Worm (Caenorhabditis elegans) whole organism, L2 larva: ENCODE data around the gene srab-16.

Experiments
- C34F6.9 ChIP-seq: fragments of 150-350 bp; optimal IDR thresholded peaks from 2 replicates; lab custom pipeline; 2014; ENCODE audit warnings: missing biosample characterization, missing genetic modification characterization
- F13H6.1 ChIP-seq: sonication (generic microtip); optimal IDR thresholded peaks from 2 replicates; lab custom pipeline; 2016; ENCODE audit warnings: missing genetic modification characterization, missing compliant biosample characterization
- Y55F3AM.14 ChIP-seq: fragments of 200-800 bp; sonication (Bioruptor generic); optimal IDR thresholded peaks from 2 replicates; lab custom pipeline; 2018; ENCODE audit warnings: mild to moderate bottlenecking, missing genetic modification characterization, missing compliant biosample characterization
- ZK546.5 ChIP-seq: sonication (generic microtip); optimal IDR thresholded peaks from 2 replicates; lab custom pipeline; 2017; ENCODE audit warnings: missing biosample characterization, missing genetic modification characterization
- alr-1 ChIP-seq: fragments of 150-350 bp; optimal IDR thresholded peaks from 2 replicates; lab custom pipeline; 2014; ENCODE audit warnings: missing biosample characterization, missing genetic modification characterization
- aly-2 ChIP-seq: fragments of 150-350 bp; optimal IDR thresholded peaks from 2 replicates; lab custom pipeline; 2014; ENCODE audit warnings: missing biosample characterization, missing genetic modification characterization
- blmp-1 ChIP-seq: sonication (generic microtip); optimal IDR thresholded peaks from 2 replicates; lab custom pipeline; 2017; ENCODE audit warnings: missing genetic modification characterization, mild to moderate bottlenecking, missing compliant biosample characterization, antibody characterized with exemption, moderate library complexity; ENCODE audit not compliant: insufficient read depth
- ceh-16 ChIP-seq: fragments of 150-350 bp; optimal IDR thresholded peaks from 2 replicates; lab custom pipeline; 2014; ENCODE audit warnings: missing biosample characterization, missing genetic modification characterization
- ceh-82 ChIP-seq: fragments of 150-350 bp; optimal IDR thresholded peaks from 2 replicates; lab custom pipeline; 2014; ENCODE audit warnings: missing biosample characterization, missing genetic modification characterization
- crh-2 ChIP-seq: sonication (generic microtip); optimal IDR thresholded peaks from 2 replicates; lab custom pipeline; 2017; ENCODE audit warnings: missing biosample characterization, missing genetic modification characterization
- elt-3 ChIP-seq: sonication (generic microtip); optimal IDR thresholded peaks from 2 replicates; lab custom pipeline; 2017; ENCODE audit warnings: missing biosample characterization, missing genetic modification characterization
- gmeb-1 ChIP-seq: fragments of 150-350 bp; optimal IDR thresholded peaks from 2 replicates; lab custom pipeline; 2014; ENCODE audit warnings: missing biosample characterization, missing genetic modification characterization
- lin-11 ChIP-seq: fragments of 150-350 bp; sonication (generic microtip); optimal IDR thresholded peaks from 2 replicates; lab custom pipeline; 2014; ENCODE audit warnings: missing biosample characterization, missing genetic modification characterization, inconsistent platforms, mixed read lengths
- lin-13 ChIP-seq: fragments of 150-350 bp; optimal IDR thresholded peaks from 2 replicates; lab custom pipeline; 2014; ENCODE audit warnings: missing biosample characterization, missing genetic modification reagents, missing genetic modification characterization
- lsy-2 ChIP-seq, 2 experiments: fragments of 150-350 bp in 1 of 2; sonication (generic microtip) in 1 of 2; optimal IDR thresholded peaks; 2 replicates each; lab custom pipeline; 2014 to 2017; ENCODE audit warnings: missing biosample characterization in 2 of 2, missing genetic modification characterization in 2 of 2
- mdl-1 ChIP-seq, 2 experiments: fragments of 150-350 bp in 1 of 2; sonication (generic microtip) in 1 of 2; optimal IDR thresholded peaks; 2 replicates each; lab custom pipeline; 2017; ENCODE audit warnings: missing biosample characterization in 2 of 2, missing genetic modification characterization in 2 of 2
- nhr-10 ChIP-seq: sonication (generic microtip); optimal IDR thresholded peaks from 2 replicates; lab custom pipeline; 2017; ENCODE audit warnings: missing biosample characterization, missing genetic modification characterization
- nhr-11 ChIP-seq: fragments of 150-350 bp; optimal IDR thresholded peaks from 2 replicates; lab custom pipeline; 2014; ENCODE audit warnings: missing biosample characterization, missing genetic modification characterization
- nhr-12 ChIP-seq: fragments of 150-350 bp; optimal IDR thresholded peaks from 2 replicates; lab custom pipeline; 2014; ENCODE audit warnings: missing biosample characterization, missing genetic modification characterization
- nhr-21 ChIP-seq: fragments of 150-350 bp; optimal IDR thresholded peaks from 2 replicates; lab custom pipeline; 2014; ENCODE audit warnings: missing biosample characterization, missing genetic modification characterization
- nhr-23 ChIP-seq: fragments of 150-350 bp; optimal IDR thresholded peaks from 2 replicates; lab custom pipeline; 2014; ENCODE audit warnings: missing biosample characterization, missing genetic modification reagents, missing genetic modification characterization
- nhr-237 ChIP-seq: fragments of 150-350 bp; optimal IDR thresholded peaks from 2 replicates; lab custom pipeline; 2014; ENCODE audit warnings: missing biosample characterization, missing genetic modification characterization
- nhr-25 ChIP-seq: fragments of 150-350 bp; sonication (generic microtip); optimal IDR thresholded peaks from 3 replicates; lab custom pipeline; 2014; ENCODE audit warnings: missing biosample characterization, missing genetic modification characterization
- nhr-6 ChIP-seq: fragments of 150-350 bp; optimal IDR thresholded peaks from 2 replicates; lab custom pipeline; 2014; ENCODE audit warnings: missing biosample characterization, missing genetic modification characterization
- nhr-77 ChIP-seq: fragments of 150-350 bp; optimal IDR thresholded peaks from 2 replicates; lab custom pipeline; 2014; ENCODE audit warnings: missing biosample characterization, missing genetic modification characterization
- peb-1 ChIP-seq: fragments of 150-350 bp; optimal IDR thresholded peaks from 2 replicates; lab custom pipeline; 2014; ENCODE audit warnings: missing biosample characterization, missing genetic modification characterization
- sem-4 ChIP-seq: fragments of 150-350 bp; optimal IDR thresholded peaks from 2 replicates; lab custom pipeline; 2014; ENCODE audit warnings: missing biosample characterization, missing genetic modification reagents, missing genetic modification characterization
- skn-1 ChIP-seq: sonication (generic microtip); optimal IDR thresholded peaks from 2 replicates; lab custom pipeline; 2017; ENCODE audit warnings: missing biosample characterization, missing genetic modification characterization
- sma-3 ChIP-seq: sonication (generic microtip); optimal IDR thresholded peaks from 2 replicates; lab custom pipeline; 2016; ENCODE audit warnings: missing genetic modification reagents, missing genetic modification characterization, missing compliant biosample characterization
- sma-9 ChIP-seq, 2 experiments: fragments of 150-350 bp in 1 of 2; sonication (generic microtip) in 1 of 2; optimal IDR thresholded peaks; 2 replicates each; lab custom pipeline; 2014 to 2016; ENCODE audit warnings: missing genetic modification characterization in 2 of 2, mild to moderate bottlenecking in 1 of 2, missing biosample characterization in 1 of 2, missing compliant biosample characterization in 1 of 2, missing genetic modification reagents in 1 of 2, moderate library complexity in 1 of 2
- unc-39 ChIP-seq: fragments of 150-350 bp; optimal IDR thresholded peaks from 2 replicates; lab custom pipeline; 2014; ENCODE audit warnings: missing biosample characterization, missing genetic modification characterization
- unc-55 ChIP-seq: fragments of 150-350 bp; sonication (generic microtip); optimal IDR thresholded peaks from 3 replicates; lab custom pipeline; 2014; ENCODE audit warnings: missing biosample characterization, missing genetic modification reagents, missing genetic modification characterization
- unc-62 ChIP-seq: fragments of 150-350 bp; optimal IDR thresholded peaks from 2 replicates; lab custom pipeline; 2014; ENCODE audit warnings: missing biosample characterization, missing genetic modification reagents, missing genetic modification characterization
- ztf-1 ChIP-seq: fragments of 200-800 bp; sonication (Bioruptor generic); conservative IDR thresholded peaks from 2 replicates; pipeline ENCODE4 v1.3.6; 2022; ENCODE audit warnings: missing genetic modification characterization, missing compliant biosample characterization
- ztf-11 ChIP-seq: sonication (generic microtip); optimal IDR thresholded peaks from 2 replicates; lab custom pipeline; 2017; ENCODE audit warnings: missing biosample characterization, missing genetic modification characterization
- ztf-4 ChIP-seq: fragments of 150-350 bp; optimal IDR thresholded peaks from 2 replicates; lab custom pipeline; 2014; ENCODE audit warnings: missing biosample characterization, missing genetic modification characterization

srab-16 gene

ce11 chrV:777285-777684 lies 5.2 kb upstream of the srab-16 start, which contains the start of gene R09E12.9:
Gene R09E12.9, plus strand, starts transcription at chrV:777600.
- TF ChIP-seq lsy-2 (tag; optimal IDR thresholded peaks at IDR 0.05; lab: Kevin White, UChicago) (peak in 1 of 2 experiments; percentile 26), gmeb-1 (tag; lab: Kevin White, UChicago) (no peak), sma-3 (peak; percentile 0), skn-1 (tag; lab: Kevin White, UChicago) (no peak), nhr-77 (peak; percentile 95), nhr-237 (tag; lab: Kevin White, UChicago) (peak; percentile 15), unc-39 (tag; lab: Kevin White, UChicago) (no peak), ceh-82 (tag; lab: Kevin White, UChicago) (no peak), nhr-25 (tag; lab: Kevin White, UChicago) (peak; percentile 10), nhr-21 (tag; lab: Kevin White, UChicago) (peak; percentile 24)

DNA sequence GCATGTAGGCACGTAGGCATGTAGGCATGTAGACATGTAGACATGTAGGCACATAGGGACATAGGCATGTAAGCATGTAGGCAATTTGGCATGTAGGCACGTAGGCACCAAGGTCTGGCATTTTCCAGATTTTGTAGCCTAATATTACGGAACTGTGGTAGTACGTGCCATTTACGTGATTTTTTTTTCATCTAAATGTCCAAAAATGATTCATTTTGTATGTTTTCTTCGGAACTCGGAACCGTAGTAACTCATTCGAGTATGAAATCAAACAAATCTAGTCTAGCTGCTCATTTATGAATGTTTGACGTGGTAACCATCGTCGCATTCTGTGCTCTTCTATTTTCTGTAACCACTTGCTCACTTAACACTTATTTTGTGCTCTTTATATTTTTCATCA lies 4.2 kb upstream of the srab-16 start, which contains the start of gene srbc-59:
Gene srbc-59, plus strand, starts transcription at position 301 of the 400 bp plus-strand sequence.
- no peak for TF ChIP-seq nhr-10 (tag; lab: Kevin White, UChicago)
- TF ChIP-seq ztf-11 (tag; lab: Kevin White, UChicago) = no peak
- no peak for TF ChIP-seq ceh-82 (tag; lab: Kevin White, UChicago)
- TF ChIP-seq nhr-21 (tag; lab: Kevin White, UChicago) = no peak
- TF ChIP-seq blmp-1 (tag; lab: Kevin White, UChicago) = no peak
- TF ChIP-seq unc-39 (tag; lab: Kevin White, UChicago) = no peak
- no peak for TF ChIP-seq alr-1 (tag; lab: Kevin White, UChicago)
- TF ChIP-seq lin-11 (tag; lab: Kevin White, UChicago) = no peak
- TF ChIP-seq ztf-1 (GFP tag; lab: Robert Waterston, UW) = no peak
- TF ChIP-seq lin-13 (GFP tag; lab: Kevin White, UChicago) = no peak
- TF ChIP-seq ZK546.5 = no peak
- TF ChIP-seq elt-3 = no peak
- TF ChIP-seq sma-3 = no peak
- no peak for TF ChIP-seq nhr-237 (tag; lab: Kevin White, UChicago)
- TF ChIP-seq nhr-25 (tag; lab: Kevin White, UChicago) = no peak
- TF ChIP-seq ztf-4 (tag; lab: Kevin White, UChicago) = no peak
- TF ChIP-seq Y55F3AM.14 (GFP tag; lab: Kevin White, UChicago) = no peak
- no peak for TF ChIP-seq sma-9 (GFP tag; optimal IDR thresholded peaks at IDR 0.05; lab: Kevin White, UChicago)
- no peak for TF ChIP-seq sma-9 (tag; optimal IDR thresholded peaks at IDR 0.05; lab: Kevin White, UChicago)
- no peak for TF ChIP-seq unc-62 (GFP tag; lab: Kevin White, UChicago)

DNA sequence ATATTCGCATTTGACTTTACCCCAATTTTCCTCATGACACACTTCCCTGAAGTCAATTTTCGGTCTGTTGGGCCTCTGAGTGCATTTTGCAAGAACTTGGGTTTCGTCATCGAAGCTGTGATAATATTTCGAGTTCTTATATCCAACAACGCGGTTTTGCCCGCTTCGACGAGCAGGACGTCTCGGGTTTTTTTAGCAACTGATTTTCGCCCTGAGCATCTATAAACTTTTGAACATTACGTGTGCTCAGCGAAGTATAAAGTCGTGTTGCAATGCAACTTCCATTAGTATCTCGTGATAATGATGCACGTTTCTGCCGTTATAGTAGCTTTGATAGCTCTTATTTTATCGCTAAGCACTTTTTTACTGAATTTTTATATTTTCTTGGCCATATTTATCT lies 2.5 kb upstream of the srab-16 start, which contains the start of gene srbc-60:
Gene srbc-60, plus strand, starts transcription at position 301 of the 400 bp plus-strand sequence.
- TF ChIP-seq C34F6.9 (tag; lab: Kevin White, UChicago) (no peak), nhr-12 (no peak), F13H6.1 (no peak), sem-4 (tag; lab: Kevin White, UChicago) (no peak)

ce11 chrV:794092-794491 lies 11.6 kb downstream of the srab-16 start:
- TF ChIP-seq crh-2 (tag; lab: Kevin White, UChicago) (no peak), ceh-16 (tag; lab: Kevin White, UChicago) (no peak), elt-3 (no peak), lsy-2 (tag; optimal IDR thresholded peaks at IDR 0.05; lab: Kevin White, UChicago) (no peak)

ce11 chrV:797241-797640 lies 14.7 kb downstream of the srab-16 start:
- TF ChIP-seq nhr-11 (tag; lab: Kevin White, UChicago) (no peak), nhr-77 (no peak), aly-2 (tag; lab: Kevin White, UChicago) (no peak), nhr-23 (no peak), sma-3 (no peak), peb-1 (tag; lab: Kevin White, UChicago) (no peak), ceh-16 (tag; lab: Kevin White, UChicago) (no peak), F13H6.1 (no peak), unc-55 (GFP tag; lab: Kevin White, UChicago) (no peak), nhr-21 (tag; lab: Kevin White, UChicago) (no peak), C34F6.9 (tag; lab: Kevin White, UChicago) (no peak), mdl-1 (tag; optimal IDR thresholded peaks at IDR 0.05; lab: Kevin White, UChicago) (no peak), nhr-6 (no peak), unc-39 (tag; lab: Kevin White, UChicago) (no peak)
